Worm (Caenorhabditis elegans): Measurements from ENCODE around the gene str-252.

ce11 chrV:13942082-13942481, 25.8 kb downstream of the str-252 start, which contains the start of gene dpr-1:
- TF ChIP-seq efl-1 (GFP tag; optimal IDR thresholded peaks at IDR 0.05) (no peak), nhr-179 (tag; optimal IDR thresholded peaks at IDR 0.05) (no peak), pha-4 (tag; optimal IDR thresholded peaks at IDR 0.05) (no peak), aptf-3 (GFP tag; IDR thresholded peaks at IDR 0.05) (no peak), ama-1 (optimal IDR thresholded peaks at IDR 0.05) (no peak), ama-1 (GFP tag; optimal IDR thresholded peaks at IDR 0.05) (no peak), nfya-1 (tag; optimal IDR thresholded peaks at IDR 0.05; ENCODE audit: borderline replicate concordance, insufficient read depth) (no peak), B0019.2 (GFP tag; conservative IDR thresholded peaks at IDR 0.05) (no peak), B0336.3 (GFP tag; IDR thresholded peaks at IDR 0.05) (no peak), repo-1 (tag; optimal IDR thresholded peaks at IDR 0.05) (no peak)

Measured in whole organism, young adult.